Fruit fly (Drosophila melanogaster): ENCODE results near the gene cas.

The cas gene

DNA sequence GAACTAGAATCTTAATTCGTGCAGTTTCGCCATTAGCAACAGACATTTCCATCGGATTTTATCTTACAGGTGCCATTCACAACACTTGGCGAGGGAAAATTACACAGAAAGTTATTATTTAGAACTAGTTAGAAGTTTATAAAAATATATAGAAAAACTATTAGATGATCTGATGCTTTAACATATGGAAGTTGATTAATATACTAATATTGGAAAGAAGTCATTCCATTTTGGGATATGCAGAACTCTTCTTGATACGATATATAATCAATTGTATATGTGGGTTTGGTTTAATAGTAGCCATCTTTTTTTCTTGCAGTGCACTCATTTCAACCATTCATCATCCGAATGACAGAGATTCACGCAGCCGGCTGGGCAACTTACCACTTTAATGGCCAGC lies 34.4 kb downstream of the cas start:
- TF ChIP-seq Myc (optimal IDR thresholded peaks at IDR 0.05): no peak
- TF ChIP-seq Jra (GFP tag; optimal IDR thresholded peaks at IDR 0.05): no peak
- TF ChIP-seq foxo (GFP tag; optimal IDR thresholded peaks at IDR 0.05): no peak
- no peak for TF ChIP-seq Dfd (GFP tag; optimal IDR thresholded peaks at IDR 0.05)
- no peak for TF ChIP-seq psq (GFP tag; optimal IDR thresholded peaks at IDR 0.05)
- no peak for TF ChIP-seq OdsH (GFP tag; optimal IDR thresholded peaks at IDR 0.05)
- no peak for TF ChIP-seq dsf (GFP tag; optimal IDR thresholded peaks at IDR 0.05; ENCODE audit: borderline replicate concordance)
- no peak for TF ChIP-seq dl (GFP tag; optimal IDR thresholded peaks at IDR 0.05; ENCODE audit: insufficient read depth in 1 of 2, partially characterized antibody in 2 of 2)

DNA sequence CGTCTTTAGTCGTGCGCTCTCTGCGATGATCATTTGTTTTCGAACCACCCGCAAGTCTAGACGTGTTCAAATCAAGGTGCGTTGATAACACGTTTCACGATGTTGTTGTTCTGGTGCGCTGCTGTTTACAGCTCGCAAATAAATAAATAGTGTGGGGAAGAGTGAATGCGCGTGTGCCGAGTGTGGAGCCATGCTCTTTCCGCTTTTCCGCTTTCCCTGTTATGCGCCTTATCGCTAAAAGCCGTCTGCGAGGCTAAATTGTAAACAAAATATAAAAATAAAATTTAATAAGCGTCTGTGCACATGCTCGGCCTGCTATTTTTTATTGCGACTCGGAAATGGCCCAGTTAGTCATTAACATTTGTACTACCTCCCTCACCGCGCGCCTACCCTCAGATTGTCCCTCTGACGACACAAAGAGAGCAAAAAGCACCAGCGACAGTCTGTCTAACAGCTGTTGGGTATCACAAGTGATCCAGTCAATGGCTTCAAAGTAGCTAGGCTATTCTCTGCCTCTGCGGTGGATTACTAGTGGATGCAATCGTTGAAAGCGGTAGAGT lies 43.9 kb downstream of the cas start:
- TF ChIP-seq rgr (GFP tag; optimal IDR thresholded peaks at IDR 0.05) (no peak), sv (GFP tag; optimal IDR thresholded peaks at IDR 0.05) (no peak), foxo (GFP tag; optimal IDR thresholded peaks at IDR 0.05) (no peak), ey (GFP tag; optimal IDR thresholded peaks at IDR 0.05) (no peak), dmrt93B (GFP tag; optimal IDR thresholded peaks at IDR 0.05) (no peak), Myc (optimal IDR thresholded peaks at IDR 0.05) (no peak), jim (GFP tag; optimal IDR thresholded peaks at IDR 0.05) (peak; percentile 15), Abd-B (GFP tag; optimal IDR thresholded peaks at IDR 0.05) (no peak), br (GFP tag; optimal IDR thresholded peaks at IDR 0.05) (no peak), psq (GFP tag; optimal IDR thresholded peaks at IDR 0.05) (peak; percentile 19), CrebA (GFP tag; optimal IDR thresholded peaks at IDR 0.05; ENCODE audit: borderline replicate concordance) (no peak), Dfd (GFP tag; optimal IDR thresholded peaks at IDR 0.05) (no peak), sage (GFP tag; optimal IDR thresholded peaks at IDR 0.05) (peak; percentile 2), tai (GFP tag; optimal IDR thresholded peaks at IDR 0.05) (no peak), h (GFP tag; optimal IDR thresholded peaks at IDR 0.05) (peak; percentile 65), Hr83 (GFP tag; optimal IDR thresholded peaks at IDR 0.05; ENCODE audit: poor library complexity, severe bottlenecking) (peak; percentile 70), Rel (GFP tag; optimal IDR thresholded peaks at IDR 0.05) (no peak), Rel (tag; optimal IDR thresholded peaks at IDR 0.05) (peak; percentile 25), OdsH (GFP tag; optimal IDR thresholded peaks at IDR 0.05) (peak; percentile 23), GATAd (GFP tag; optimal IDR thresholded peaks at IDR 0.05) (no peak), brk (GFP tag; optimal IDR thresholded peaks at IDR 0.05) (no peak), Jra (GFP tag; optimal IDR thresholded peaks at IDR 0.05) (no peak), HLH106 (tag; optimal IDR thresholded peaks at IDR 0.05) (no peak), lola (GFP tag; optimal IDR thresholded peaks at IDR 0.05) (no peak), fru (GFP tag; optimal IDR thresholded peaks at IDR 0.05) (peak; percentile 41), Hr78 (GFP tag; optimal IDR thresholded peaks at IDR 0.05) (no peak)

DNA sequence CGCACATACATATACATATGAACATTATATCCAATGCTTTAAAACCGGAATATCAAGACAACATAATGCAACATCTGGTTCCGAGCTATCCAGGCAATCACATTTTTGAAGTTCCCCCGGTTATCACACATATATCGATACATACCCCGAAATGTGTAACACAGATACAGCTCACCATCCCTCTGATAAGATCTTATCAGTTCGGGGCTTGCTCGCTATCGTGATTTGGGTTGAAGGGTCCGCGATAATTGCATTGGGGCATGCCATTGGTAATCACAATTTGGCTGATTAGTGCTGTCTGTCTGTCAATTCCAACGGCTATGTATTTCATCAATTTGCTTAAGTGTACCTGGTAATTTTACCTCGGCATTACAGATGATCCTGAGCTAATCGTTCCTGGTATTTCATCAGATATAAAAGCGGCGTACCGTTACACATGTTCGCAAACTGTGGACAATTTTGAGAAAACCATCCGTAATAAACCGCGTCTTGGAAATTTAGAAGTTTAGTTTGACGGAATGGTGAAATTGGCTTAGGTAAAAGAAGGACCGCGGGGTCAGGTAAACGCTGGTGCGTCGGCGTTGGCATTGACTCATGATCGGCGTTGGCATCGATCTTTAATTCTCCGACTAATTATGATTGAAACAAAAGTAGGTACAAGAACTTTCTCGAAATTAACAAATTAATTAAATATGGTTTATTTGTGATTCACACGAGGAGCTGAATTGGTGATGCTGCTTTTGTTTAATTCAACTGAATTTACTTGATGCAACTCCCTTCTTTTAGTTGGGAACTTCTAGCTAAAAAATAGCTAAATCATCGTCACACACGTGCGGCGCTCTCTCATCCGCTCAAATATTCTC lies 44.6 kb downstream of the cas start:
- TF ChIP-seq Dif (GFP tag; optimal IDR thresholded peaks at IDR 0.05; ENCODE audit: partially characterized antibody) (peak; percentile 76), CG9705 (GFP tag; optimal IDR thresholded peaks at IDR 0.05) (no peak), dmrt93B (GFP tag; optimal IDR thresholded peaks at IDR 0.05) (no peak), Hr78 (GFP tag; optimal IDR thresholded peaks at IDR 0.05) (no peak), HLH106 (tag; optimal IDR thresholded peaks at IDR 0.05) (no peak), h (GFP tag; optimal IDR thresholded peaks at IDR 0.05) (no peak), sv (GFP tag; optimal IDR thresholded peaks at IDR 0.05) (no peak), OdsH (GFP tag; optimal IDR thresholded peaks at IDR 0.05) (no peak), lola (GFP tag; optimal IDR thresholded peaks at IDR 0.05) (no peak), Sp1 (GFP tag; optimal IDR thresholded peaks at IDR 0.05) (no peak), dl (GFP tag; optimal IDR thresholded peaks at IDR 0.05; ENCODE audit: insufficient read depth in 1 of 2, partially characterized antibody in 2 of 2) (peak; percentile 42 to 56), jim (GFP tag; optimal IDR thresholded peaks at IDR 0.05) (no peak), psq (GFP tag; optimal IDR thresholded peaks at IDR 0.05) (no peak), usp (GFP tag; optimal IDR thresholded peaks at IDR 0.05) (no peak), fru (GFP tag; optimal IDR thresholded peaks at IDR 0.05) (no peak), brk (GFP tag; optimal IDR thresholded peaks at IDR 0.05) (no peak), Abd-B (GFP tag; optimal IDR thresholded peaks at IDR 0.05) (no peak), Myc (optimal IDR thresholded peaks at IDR 0.05) (peak; percentile 79), Rel (GFP tag; optimal IDR thresholded peaks at IDR 0.05) (no peak), Rel (tag; optimal IDR thresholded peaks at IDR 0.05) (peak; percentile 46), N (GFP tag; optimal IDR thresholded peaks at IDR 0.05) (no peak), ey (GFP tag; optimal IDR thresholded peaks at IDR 0.05) (no peak), br (GFP tag; optimal IDR thresholded peaks at IDR 0.05) (no peak), Mio (GFP tag; optimal IDR thresholded peaks at IDR 0.05) (no peak), Dfd (GFP tag; optimal IDR thresholded peaks at IDR 0.05) (no peak), foxo (GFP tag; optimal IDR thresholded peaks at IDR 0.05) (no peak)

All from whole organism, wandering third instar larva.